Worm (Caenorhabditis elegans): ENCODE data around the gene K07F5.22.

Gene K07F5.22

ce11 chrIV:9854952-9855351, 9.9 kb upstream of the K07F5.22 start:
- no peak for TF ChIP-seq klf-2 (GFP tag; conservative IDR thresholded peaks at IDR 0.05)
- TF ChIP-seq med-1 (GFP tag; optimal IDR thresholded peaks at IDR 0.05; ENCODE audit: insufficient read depth): no peak
- TF ChIP-seq ztf-23 (GFP tag; IDR thresholded peaks at IDR 0.05): no peak
- TF ChIP-seq flt-1 (GFP tag; IDR thresholded peaks at IDR 0.05): no peak
- TF ChIP-seq T22C8.4 (GFP tag; IDR thresholded peaks at IDR 0.05): no peak
- no peak for TF ChIP-seq tab-1 (GFP tag; IDR thresholded peaks at IDR 0.05)
- TF ChIP-seq ref-1 (GFP tag; conservative IDR thresholded peaks at IDR 0.05): no peak
- TF ChIP-seq cog-1 (tag; optimal IDR thresholded peaks at IDR 0.05): no peak
- TF ChIP-seq ztf-29 (GFP tag; IDR thresholded peaks at IDR 0.05): no peak

ce11 chrIV:9855712-9856111, 9.2 kb upstream of the K07F5.22 start, which contains the start of gene K07F5.12:
K07F5.12 (plus strand) TSS chrIV:9856012.
- TF ChIP-seq klf-2 (GFP tag; conservative IDR thresholded peaks at IDR 0.05) (no peak), T22C8.4 (GFP tag; IDR thresholded peaks at IDR 0.05) (no peak), med-1 (GFP tag; optimal IDR thresholded peaks at IDR 0.05; ENCODE audit: insufficient read depth) (no peak), flt-1 (GFP tag; IDR thresholded peaks at IDR 0.05) (no peak), ztf-23 (GFP tag; IDR thresholded peaks at IDR 0.05) (no peak), tab-1 (GFP tag; IDR thresholded peaks at IDR 0.05) (no peak), cog-1 (tag; optimal IDR thresholded peaks at IDR 0.05) (no peak), ztf-29 (GFP tag; IDR thresholded peaks at IDR 0.05) (no peak), ref-1 (GFP tag; conservative IDR thresholded peaks at IDR 0.05) (no peak)

- no peak for TF ChIP-seq tab-1 (GFP tag; IDR thresholded peaks at IDR 0.05)
- no peak for TF ChIP-seq ref-1 (GFP tag; conservative IDR thresholded peaks at IDR 0.05)
- TF ChIP-seq med-1 (GFP tag; optimal IDR thresholded peaks at IDR 0.05; ENCODE audit: insufficient read depth): no peak
Observed at ce11 chrIV:9857952-9858488, 6.9 kb upstream of the K07F5.22 start, which contains the start of gene npp-1. npp-1 (plus strand) TSS chrIV:9858488.

- TF ChIP-seq flt-1 (GFP tag; IDR thresholded peaks at IDR 0.05): no peak
- TF ChIP-seq ref-1 (GFP tag; conservative IDR thresholded peaks at IDR 0.05): no peak
- TF ChIP-seq ztf-29 (GFP tag; IDR thresholded peaks at IDR 0.05): no peak
- TF ChIP-seq T22C8.4 (GFP tag; IDR thresholded peaks at IDR 0.05): no peak
Observed at ce11 chrIV:9858970-9859369, 5.9 kb upstream of the K07F5.22 start.

- TF ChIP-seq ref-1 (GFP tag; conservative IDR thresholded peaks at IDR 0.05) (no peak), cog-1 (tag; optimal IDR thresholded peaks at IDR 0.05) (no peak), ztf-29 (GFP tag; IDR thresholded peaks at IDR 0.05) (no peak)
Observed at ce11 chrIV:9861921-9862320, 3.0 kb upstream of the K07F5.22 start, which contains the start of gene K07F5.14. K07F5.14 (plus strand) TSS chrIV:9862221.

ce11 chrIV:9863817-9864216, 1.1 kb upstream of the K07F5.22 start, which contains the start of gene K07F5.16:
K07F5.16 (plus strand) TSS chrIV:9864117.
- no peak for TF ChIP-seq klf-2 (GFP tag; conservative IDR thresholded peaks at IDR 0.05)
- no peak for TF ChIP-seq med-1 (GFP tag; optimal IDR thresholded peaks at IDR 0.05; ENCODE audit: insufficient read depth)
- TF ChIP-seq flt-1 (GFP tag; IDR thresholded peaks at IDR 0.05): no peak
- TF ChIP-seq ztf-29 (GFP tag; IDR thresholded peaks at IDR 0.05): no peak
- no peak for TF ChIP-seq ztf-23 (GFP tag; IDR thresholded peaks at IDR 0.05)
- no peak for TF ChIP-seq ref-1 (GFP tag; conservative IDR thresholded peaks at IDR 0.05)
- TF ChIP-seq T22C8.4 (GFP tag; IDR thresholded peaks at IDR 0.05): no peak
- no peak for TF ChIP-seq cog-1 (tag; optimal IDR thresholded peaks at IDR 0.05)
- no peak for TF ChIP-seq tab-1 (GFP tag; IDR thresholded peaks at IDR 0.05)

- no peak for TF ChIP-seq tab-1 (GFP tag; IDR thresholded peaks at IDR 0.05)
- TF ChIP-seq cog-1 (tag; optimal IDR thresholded peaks at IDR 0.05): no peak
- no peak for TF ChIP-seq ztf-23 (GFP tag; IDR thresholded peaks at IDR 0.05)
- no peak for TF ChIP-seq flt-1 (GFP tag; IDR thresholded peaks at IDR 0.05)
- TF ChIP-seq ref-1 (GFP tag; conservative IDR thresholded peaks at IDR 0.05): no peak
- no peak for TF ChIP-seq klf-2 (GFP tag; conservative IDR thresholded peaks at IDR 0.05)
- TF ChIP-seq ztf-29 (GFP tag; IDR thresholded peaks at IDR 0.05): no peak
- TF ChIP-seq med-1 (GFP tag; optimal IDR thresholded peaks at IDR 0.05; ENCODE audit: insufficient read depth): no peak
- TF ChIP-seq T22C8.4 (GFP tag; IDR thresholded peaks at IDR 0.05): no peak
Observed at ce11 chrIV:9866865-9867264, 2.0 kb downstream of the K07F5.22 start.

- TF ChIP-seq med-1 (GFP tag; optimal IDR thresholded peaks at IDR 0.05; ENCODE audit: insufficient read depth): no peak
- TF ChIP-seq flt-1 (GFP tag; IDR thresholded peaks at IDR 0.05): no peak
- no peak for TF ChIP-seq tab-1 (GFP tag; IDR thresholded peaks at IDR 0.05)
- TF ChIP-seq klf-2 (GFP tag; conservative IDR thresholded peaks at IDR 0.05): no peak
- TF ChIP-seq ztf-23 (GFP tag; IDR thresholded peaks at IDR 0.05): no peak
- TF ChIP-seq T22C8.4 (GFP tag; IDR thresholded peaks at IDR 0.05): no peak
- TF ChIP-seq ztf-29 (GFP tag; IDR thresholded peaks at IDR 0.05): no peak
Observed at ce11 chrIV:9867915-9868314, 3.0 kb downstream of the K07F5.22 start.

ce11 chrIV:9869344-9869743, 4.5 kb downstream of the K07F5.22 start:
- TF ChIP-seq tab-1 (GFP tag; IDR thresholded peaks at IDR 0.05) (no peak), flt-1 (GFP tag; IDR thresholded peaks at IDR 0.05) (no peak), ref-1 (GFP tag; conservative IDR thresholded peaks at IDR 0.05) (no peak), med-1 (GFP tag; optimal IDR thresholded peaks at IDR 0.05; ENCODE audit: insufficient read depth) (no peak), ztf-23 (GFP tag; IDR thresholded peaks at IDR 0.05) (no peak), ztf-29 (GFP tag; IDR thresholded peaks at IDR 0.05) (no peak), klf-2 (GFP tag; conservative IDR thresholded peaks at IDR 0.05) (no peak), T22C8.4 (GFP tag; IDR thresholded peaks at IDR 0.05) (no peak), cog-1 (tag; optimal IDR thresholded peaks at IDR 0.05) (no peak)

ce11 chrIV:9872210-9872609, 7.3 kb downstream of the K07F5.22 start:
- TF ChIP-seq ref-1 (GFP tag; conservative IDR thresholded peaks at IDR 0.05) (no peak), flt-1 (GFP tag; IDR thresholded peaks at IDR 0.05) (no peak), T22C8.4 (GFP tag; IDR thresholded peaks at IDR 0.05) (no peak), tab-1 (GFP tag; IDR thresholded peaks at IDR 0.05) (no peak), klf-2 (GFP tag; conservative IDR thresholded peaks at IDR 0.05) (no peak), med-1 (GFP tag; optimal IDR thresholded peaks at IDR 0.05; ENCODE audit: insufficient read depth) (no peak), ztf-29 (GFP tag; IDR thresholded peaks at IDR 0.05) (no peak), cog-1 (tag; optimal IDR thresholded peaks at IDR 0.05) (no peak), ztf-23 (GFP tag; IDR thresholded peaks at IDR 0.05) (no peak)

All from whole organism, midembryonic.